Worm (Caenorhabditis elegans): ENCODE data around the gene srd-40.

DNA sequence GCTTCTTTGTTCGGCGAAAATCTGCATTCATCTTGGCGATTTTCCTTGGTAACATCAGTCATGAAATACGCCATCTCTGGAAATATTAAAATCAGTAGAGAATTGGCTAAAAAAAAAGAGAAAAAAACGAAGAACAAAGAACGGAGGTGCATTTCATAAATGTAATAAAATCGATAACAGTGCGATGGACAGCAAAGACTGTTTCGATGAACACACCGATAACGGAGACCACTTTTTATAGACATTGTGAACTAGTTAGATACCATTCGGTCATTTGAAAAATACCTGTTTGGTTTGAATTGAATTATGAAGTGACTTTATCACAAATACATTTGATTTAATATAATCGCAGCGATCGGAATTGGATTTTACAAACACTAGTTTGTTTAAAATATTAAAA is 29.3 kb downstream of the srd-40 start, which contains the start of gene F42F12.4:
- TF ChIP-seq ZK546.5 (tag; optimal IDR thresholded peaks at IDR 0.05) (no peak), snpc-4 (tag; optimal IDR thresholded peaks at IDR 0.05) (no peak), ama-1 (optimal IDR thresholded peaks at IDR 0.05) (no peak), aly-2 (tag; optimal IDR thresholded peaks at IDR 0.05) (no peak), sma-3 (GFP tag; optimal IDR thresholded peaks at IDR 0.05) (no peak), nhr-12 (tag; optimal IDR thresholded peaks at IDR 0.05) (no peak), lin-39 (tag; optimal IDR thresholded peaks at IDR 0.05) (no peak), nhr-25 (tag; optimal IDR thresholded peaks at IDR 0.05) (no peak), ztf-11 (tag; optimal IDR thresholded peaks at IDR 0.05) (no peak)

All from whole organism, L2 larva.